Worm (Caenorhabditis elegans): ENCODE measurements around the gene Y17D7C.1.

Gene Y17D7C.1

ce11 chrV:18670017-18670416 is 36.4 kb upstream of the Y17D7C.1 start, which contains the start of gene Y69H2.10:
TSS of gene Y69H2.10 (plus strand) at chrV:18670317.
- no peak for TF ChIP-seq pha-2 (tag; optimal IDR thresholded peaks at IDR 0.05)
- no peak for TF ChIP-seq ceh-30 (tag; optimal IDR thresholded peaks at IDR 0.05)
- no peak for TF ChIP-seq dmd-4 (tag; optimal IDR thresholded peaks at IDR 0.05; ENCODE audit: borderline replicate concordance)
- TF ChIP-seq nfya-1 (tag; optimal IDR thresholded peaks at IDR 0.05): no peak
- TF ChIP-seq ceh-6 (GFP tag; optimal IDR thresholded peaks at IDR 0.05): no peak
- no peak for TF ChIP-seq che-1 (tag; optimal IDR thresholded peaks at IDR 0.05)
- no peak for TF ChIP-seq ama-1 (optimal IDR thresholded peaks at IDR 0.05)
- no peak for TF ChIP-seq fkh-10 (GFP tag; optimal IDR thresholded peaks at IDR 0.05)
- TF ChIP-seq lim-6 (tag; optimal IDR thresholded peaks at IDR 0.05): no peak
- TF ChIP-seq ets-4 (tag; optimal IDR thresholded peaks at IDR 0.05): no peak
- no peak for TF ChIP-seq hlh-13 (GFP tag; optimal IDR thresholded peaks at IDR 0.05)
- no peak for TF ChIP-seq ceh-14 (tag; optimal IDR thresholded peaks at IDR 0.05)
- no peak for TF ChIP-seq unc-42 (tag; optimal IDR thresholded peaks at IDR 0.05)

- no peak for TF ChIP-seq fkh-6 (tag; optimal IDR thresholded peaks at IDR 0.05)
- no peak for TF ChIP-seq pax-1 (tag; optimal IDR thresholded peaks at IDR 0.05)
- TF ChIP-seq ceh-14 (tag; optimal IDR thresholded peaks at IDR 0.05): no peak
- TF ChIP-seq mec-3 (tag; optimal IDR thresholded peaks at IDR 0.05; ENCODE audit: borderline replicate concordance): no peak
- no peak for TF ChIP-seq tbx-7 (tag; optimal IDR thresholded peaks at IDR 0.05)
- no peak for TF ChIP-seq lim-6 (tag; optimal IDR thresholded peaks at IDR 0.05)
- TF ChIP-seq npax-4 (tag; optimal IDR thresholded peaks at IDR 0.05): no peak
- no peak for TF ChIP-seq odd-2 (tag; optimal IDR thresholded peaks at IDR 0.05)
- no peak for TF ChIP-seq zip-5 (tag; optimal IDR thresholded peaks at IDR 0.05)
- TF ChIP-seq ama-1 (optimal IDR thresholded peaks at IDR 0.05): no peak
- no peak for TF ChIP-seq lin-11 (tag; optimal IDR thresholded peaks at IDR 0.05)
- TF ChIP-seq ceh-48 (tag; optimal IDR thresholded peaks at IDR 0.05): no peak
- TF ChIP-seq C08G9.2 (tag; optimal IDR thresholded peaks at IDR 0.05): no peak
Measured at ce11 chrV:18671811-18672210, 34.6 kb upstream of the Y17D7C.1 start.

- TF ChIP-seq hlh-15 (tag; optimal IDR thresholded peaks at IDR 0.05) (no peak), sox-4 (tag; optimal IDR thresholded peaks at IDR 0.05) (no peak), ceh-19 (GFP tag; optimal IDR thresholded peaks at IDR 0.05) (no peak), ceh-14 (tag; optimal IDR thresholded peaks at IDR 0.05) (no peak), hlh-30 (tag; optimal IDR thresholded peaks at IDR 0.05; ENCODE audit: insufficient read depth) (no peak), elt-2 (tag; optimal IDR thresholded peaks at IDR 0.05) (no peak), lin-11 (tag; optimal IDR thresholded peaks at IDR 0.05) (no peak), gmeb-2 (tag; optimal IDR thresholded peaks at IDR 0.05) (no peak), ceh-6 (GFP tag; optimal IDR thresholded peaks at IDR 0.05) (no peak), dmd-4 (tag; optimal IDR thresholded peaks at IDR 0.05; ENCODE audit: borderline replicate concordance) (no peak), ceh-22 (tag; optimal IDR thresholded peaks at IDR 0.05) (no peak), unc-3 (GFP tag; conservative IDR thresholded peaks at IDR 0.05) (no peak), unc-3 (tag; optimal IDR thresholded peaks at IDR 0.05) (no peak)
Measured at ce11 chrV:18674367-18674766, 32.0 kb upstream of the Y17D7C.1 start.

- TF ChIP-seq hlh-15 (tag; optimal IDR thresholded peaks at IDR 0.05) (no peak), syd-9 (tag; optimal IDR thresholded peaks at IDR 0.05) (no peak), pha-4 (tag; optimal IDR thresholded peaks at IDR 0.05) (no peak), unc-3 (GFP tag; conservative IDR thresholded peaks at IDR 0.05) (no peak), unc-3 (tag; optimal IDR thresholded peaks at IDR 0.05) (no peak), hlh-6 (tag; optimal IDR thresholded peaks at IDR 0.05) (no peak), elt-2 (tag; optimal IDR thresholded peaks at IDR 0.05) (no peak), ceh-48 (tag; optimal IDR thresholded peaks at IDR 0.05) (no peak), ceh-19 (GFP tag; optimal IDR thresholded peaks at IDR 0.05) (no peak), T23F11.4 (GFP tag; optimal IDR thresholded peaks at IDR 0.05) (no peak), pax-1 (tag; optimal IDR thresholded peaks at IDR 0.05) (no peak), nhr-11 (tag; optimal IDR thresholded peaks at IDR 0.05) (no peak), tbx-2 (tag; optimal IDR thresholded peaks at IDR 0.05) (no peak), F13H6.1 (tag; optimal IDR thresholded peaks at IDR 0.05) (no peak), hlh-8 (tag; optimal IDR thresholded peaks at IDR 0.05) (no peak), ceh-9 (tag; optimal IDR thresholded peaks at IDR 0.05) (no peak), ceh-6 (GFP tag; optimal IDR thresholded peaks at IDR 0.05) (no peak), pqm-1 (tag; optimal IDR thresholded peaks at IDR 0.05) (no peak)
Measured at ce11 chrV:18684455-18684987, 21.8 kb upstream of the Y17D7C.1 start, which contains the start of gene Y69H2.17. TSS of gene Y69H2.17 (plus strand) at chrV:18684937.
